Worm (Caenorhabditis elegans) whole organism, L2 larva: ENCODE results near the gene T12D8.5.

Experiments used
- ZK546.5 ChIP-seq: sonication (generic microtip); optimal IDR thresholded peaks from 2 replicates; lab custom pipeline; 2017; ENCODE audit warnings: missing biosample characterization, missing genetic modification characterization
- alr-1 ChIP-seq: fragments of 150-350 bp; optimal IDR thresholded peaks from 2 replicates; lab custom pipeline; 2014; ENCODE audit warnings: missing biosample characterization, missing genetic modification characterization
- aly-2 ChIP-seq: fragments of 150-350 bp; optimal IDR thresholded peaks from 2 replicates; lab custom pipeline; 2014; ENCODE audit warnings: missing biosample characterization, missing genetic modification characterization
- ama-1 ChIP-seq: fragments of 150-350 bp; optimal IDR thresholded peaks from 2 replicates; lab custom pipeline; 2018; ENCODE audit warnings: inconsistent platforms
- dmd-4 ChIP-seq: sonication (generic microtip); optimal IDR thresholded peaks from 2 replicates; lab custom pipeline; 2017; ENCODE audit warnings: missing biosample characterization, missing genetic modification characterization
- egl-27 ChIP-seq: sonication (generic microtip); optimal IDR thresholded peaks from 3 replicates; lab custom pipeline; 2017; ENCODE audit warnings: missing biosample characterization, missing genetic modification reagents, missing genetic modification characterization
- elt-1 ChIP-seq: fragments of 150-350 bp; optimal IDR thresholded peaks from 2 replicates; lab custom pipeline; 2014; ENCODE audit warnings: missing biosample characterization, missing genetic modification characterization
- elt-3 ChIP-seq: sonication (generic microtip); optimal IDR thresholded peaks from 2 replicates; lab custom pipeline; 2017; ENCODE audit warnings: missing biosample characterization, missing genetic modification characterization
- gmeb-1 ChIP-seq: fragments of 150-350 bp; optimal IDR thresholded peaks from 2 replicates; lab custom pipeline; 2014; ENCODE audit warnings: missing biosample characterization, missing genetic modification characterization
- lin-11 ChIP-seq: fragments of 150-350 bp; sonication (generic microtip); optimal IDR thresholded peaks from 2 replicates; lab custom pipeline; 2014; ENCODE audit warnings: missing biosample characterization, missing genetic modification characterization, inconsistent platforms, mixed read lengths
- lin-13 ChIP-seq: fragments of 150-350 bp; optimal IDR thresholded peaks from 2 replicates; lab custom pipeline; 2014; ENCODE audit warnings: missing biosample characterization, missing genetic modification reagents, missing genetic modification characterization
- lin-39 ChIP-seq: fragments of 150-350 bp; optimal IDR thresholded peaks from 2 replicates; lab custom pipeline; 2014; ENCODE audit warnings: missing biosample characterization, missing genetic modification reagents, missing genetic modification characterization
- lsy-2 ChIP-seq, 2 experiments: fragments of 150-350 bp in 1 of 2; sonication (generic microtip) in 1 of 2; optimal IDR thresholded peaks; 2 replicates each; lab custom pipeline; 2014 to 2017; ENCODE audit warnings: missing biosample characterization in 2 of 2, missing genetic modification characterization in 2 of 2
- mbf-1 ChIP-seq: sonication (generic microtip); optimal IDR thresholded peaks from 2 replicates; lab custom pipeline; 2017; ENCODE audit warnings: missing biosample characterization, missing genetic modification characterization
- mdl-1 ChIP-seq, 2 experiments: fragments of 150-350 bp in 1 of 2; sonication (generic microtip) in 1 of 2; optimal IDR thresholded peaks; 2 replicates each; lab custom pipeline; 2017; ENCODE audit warnings: missing biosample characterization in 2 of 2, missing genetic modification characterization in 2 of 2
- nhr-10 ChIP-seq: sonication (generic microtip); optimal IDR thresholded peaks from 2 replicates; lab custom pipeline; 2017; ENCODE audit warnings: missing biosample characterization, missing genetic modification characterization
- nhr-12 ChIP-seq: fragments of 150-350 bp; optimal IDR thresholded peaks from 2 replicates; lab custom pipeline; 2014; ENCODE audit warnings: missing biosample characterization, missing genetic modification characterization
- nhr-129 ChIP-seq: fragments of 150-350 bp; optimal IDR thresholded peaks from 2 replicates; lab custom pipeline; 2014; ENCODE audit warnings: missing biosample characterization, missing genetic modification characterization
- nhr-237 ChIP-seq: fragments of 150-350 bp; optimal IDR thresholded peaks from 2 replicates; lab custom pipeline; 2014; ENCODE audit warnings: missing biosample characterization, missing genetic modification characterization
- nhr-25 ChIP-seq: fragments of 150-350 bp; sonication (generic microtip); optimal IDR thresholded peaks from 3 replicates; lab custom pipeline; 2014; ENCODE audit warnings: missing biosample characterization, missing genetic modification characterization
- nhr-6 ChIP-seq: fragments of 150-350 bp; optimal IDR thresholded peaks from 2 replicates; lab custom pipeline; 2014; ENCODE audit warnings: missing biosample characterization, missing genetic modification characterization
- nhr-77 ChIP-seq: fragments of 150-350 bp; optimal IDR thresholded peaks from 2 replicates; lab custom pipeline; 2014; ENCODE audit warnings: missing biosample characterization, missing genetic modification characterization
- peb-1 ChIP-seq: fragments of 150-350 bp; optimal IDR thresholded peaks from 2 replicates; lab custom pipeline; 2014; ENCODE audit warnings: missing biosample characterization, missing genetic modification characterization
- sma-9 ChIP-seq, 2 experiments: fragments of 150-350 bp in 1 of 2; sonication (generic microtip) in 1 of 2; optimal IDR thresholded peaks; 2 replicates each; lab custom pipeline; 2014 to 2016; ENCODE audit warnings: missing genetic modification characterization in 2 of 2, mild to moderate bottlenecking in 1 of 2, missing biosample characterization in 1 of 2, missing compliant biosample characterization in 1 of 2, missing genetic modification reagents in 1 of 2, moderate library complexity in 1 of 2
- snpc-4 ChIP-seq: fragments of 150-350 bp; optimal IDR thresholded peaks from 2 replicates; lab custom pipeline; 2014; ENCODE audit warnings: missing biosample characterization, missing genetic modification characterization
- unc-39 ChIP-seq: fragments of 150-350 bp; optimal IDR thresholded peaks from 2 replicates; lab custom pipeline; 2014; ENCODE audit warnings: missing biosample characterization, missing genetic modification characterization
- unc-55 ChIP-seq: fragments of 150-350 bp; sonication (generic microtip); optimal IDR thresholded peaks from 3 replicates; lab custom pipeline; 2014; ENCODE audit warnings: missing biosample characterization, missing genetic modification reagents, missing genetic modification characterization
- unc-62 ChIP-seq: fragments of 150-350 bp; optimal IDR thresholded peaks from 2 replicates; lab custom pipeline; 2014; ENCODE audit warnings: missing biosample characterization, missing genetic modification reagents, missing genetic modification characterization
- zag-1 ChIP-seq: fragments of 150-350 bp; optimal IDR thresholded peaks from 2 replicates; lab custom pipeline; 2014; ENCODE audit warnings: missing biosample characterization, missing genetic modification characterization
- ztf-1 ChIP-seq: fragments of 200-800 bp; sonication (Bioruptor generic); conservative IDR thresholded peaks from 2 replicates; pipeline ENCODE4 v1.3.6; 2022; ENCODE audit warnings: missing genetic modification characterization, missing compliant biosample characterization
- ztf-11 ChIP-seq: sonication (generic microtip); optimal IDR thresholded peaks from 2 replicates; lab custom pipeline; 2017; ENCODE audit warnings: missing biosample characterization, missing genetic modification characterization
- ztf-4 ChIP-seq: fragments of 150-350 bp; optimal IDR thresholded peaks from 2 replicates; lab custom pipeline; 2014; ENCODE audit warnings: missing biosample characterization, missing genetic modification characterization

Gene T12D8.5

DNA sequence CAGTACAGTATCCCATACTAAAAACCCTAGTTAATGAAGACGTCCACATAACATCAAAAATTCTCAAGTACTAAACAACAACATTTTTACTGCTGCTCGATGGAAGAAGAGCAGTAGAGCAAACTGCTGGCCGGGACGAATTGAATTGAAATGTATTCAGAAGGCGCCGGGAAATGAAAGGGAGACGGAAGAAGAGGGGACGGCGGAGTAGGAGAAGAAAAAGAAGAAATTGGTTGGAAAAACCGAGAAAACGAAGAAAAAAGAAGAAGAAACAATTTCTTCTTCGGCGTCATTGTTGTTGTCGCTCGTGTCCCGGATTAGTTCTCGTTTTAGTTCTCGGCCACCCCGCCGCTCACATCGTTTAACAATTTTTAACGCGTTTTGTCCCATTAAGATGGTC lies 7.2 kb upstream of the T12D8.5 start:
- TF ChIP-seq gmeb-1 (tag; lab: Kevin White, UChicago) (no peak), mbf-1 (tag; lab: Kevin White, UChicago) (no peak), unc-55 (peak; percentile 12)

- no peak for TF ChIP-seq zag-1 (tag; lab: Kevin White, UChicago)
- TF ChIP-seq alr-1 (tag; lab: Kevin White, UChicago): no peak
- no peak for TF ChIP-seq mbf-1 (tag; lab: Kevin White, UChicago)
- no peak for TF ChIP-seq ama-1
- no peak for TF ChIP-seq lsy-2 (tag; optimal IDR thresholded peaks at IDR 0.05; lab: Kevin White, UChicago)
- TF ChIP-seq nhr-237: no peak
- TF ChIP-seq ztf-1 (GFP tag; lab: Robert Waterston, UW): no peak
- no peak for TF ChIP-seq dmd-4 (tag; lab: Kevin White, UChicago)
- TF ChIP-seq elt-3: no peak
- no peak for TF ChIP-seq nhr-10
- no peak for TF ChIP-seq nhr-6 (tag; lab: Kevin White, UChicago)
- no peak for TF ChIP-seq elt-1 (tag; lab: Kevin White, UChicago)
- TF ChIP-seq peb-1 (tag; lab: Kevin White, UChicago): no peak
- no peak for TF ChIP-seq lin-11 (tag; lab: Kevin White, UChicago)
- TF ChIP-seq, all 48 proteins: peak for 0
Measured at ce11 chrIII:13630708-13631107, 4.1 kb upstream of the T12D8.5 start, which contains the start of gene arrd-17. arrd-17 (minus strand) TSS chrIII:13630808.

DNA sequence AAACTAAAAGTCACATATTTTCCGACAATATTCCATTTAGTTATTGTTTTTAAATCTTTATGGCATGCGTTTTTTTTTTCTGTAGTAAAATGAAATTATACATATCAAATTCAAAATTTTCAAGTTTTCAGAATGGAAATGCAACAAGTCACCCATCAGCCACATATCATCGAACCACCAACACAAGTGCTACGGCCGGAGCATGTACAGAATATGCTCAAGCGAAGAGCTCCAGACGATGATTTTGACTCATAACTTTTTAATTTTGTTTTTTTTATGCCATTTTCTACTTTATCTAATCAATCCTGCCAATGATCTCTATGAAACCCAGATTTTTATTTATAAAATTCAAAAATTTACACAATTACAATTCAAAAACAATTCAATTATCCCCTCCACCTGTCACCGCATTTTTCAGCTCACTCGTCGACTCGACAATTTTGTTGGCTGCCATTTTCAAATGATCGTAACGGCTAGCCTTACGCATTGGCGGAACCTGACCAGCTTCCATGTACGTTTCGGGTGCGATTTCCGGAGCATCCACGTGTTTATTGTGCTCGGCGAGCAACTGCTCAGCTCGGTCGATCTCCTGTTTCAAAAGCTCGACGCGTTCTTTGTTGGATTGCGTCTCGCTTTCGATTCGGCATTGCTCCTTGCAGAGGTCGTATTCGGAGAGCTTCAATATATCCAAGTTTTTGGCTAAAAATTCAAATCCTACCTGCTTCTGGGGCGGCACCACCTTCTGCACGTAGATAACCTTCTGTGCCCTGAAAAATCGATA lies 746 bp downstream of the T12D8.5 start:
- TF ChIP-seq snpc-4 (tag; lab: Kevin White, UChicago): no peak
- no peak for TF ChIP-seq ztf-1 (GFP tag; lab: Robert Waterston, UW)
- no peak for TF ChIP-seq ZK546.5 (tag; lab: Kevin White, UChicago)
- peak; percentile 26 for TF ChIP-seq lin-13

- TF ChIP-seq peb-1 (tag; lab: Kevin White, UChicago) (no peak), ztf-11 (tag; lab: Kevin White, UChicago) (no peak), mdl-1 (tag; optimal IDR thresholded peaks at IDR 0.05; lab: Kevin White, UChicago) (no peak), elt-1 (tag; lab: Kevin White, UChicago) (no peak), ztf-4 (tag; lab: Kevin White, UChicago) (no peak), snpc-4 (tag; lab: Kevin White, UChicago) (no peak), unc-55 (no peak), mbf-1 (tag; lab: Kevin White, UChicago) (no peak), zag-1 (tag; lab: Kevin White, UChicago) (no peak), nhr-237 (no peak), ZK546.5 (tag; lab: Kevin White, UChicago) (no peak), gmeb-1 (tag; lab: Kevin White, UChicago) (no peak), nhr-12 (no peak), nhr-129 (tag; lab: Kevin White, UChicago) (no peak), ama-1 (no peak), unc-39 (tag; lab: Kevin White, UChicago) (no peak), nhr-25 (tag; lab: Kevin White, UChicago) (no peak)
- TF ChIP-seq, all 48 proteins: peak for 0
Measured at ce11 chrIII:13624226-13624625, 2.4 kb downstream of the T12D8.5 start, which contains the start of gene taf-9. taf-9 (plus strand) TSS chrIII:13624276.

DNA sequence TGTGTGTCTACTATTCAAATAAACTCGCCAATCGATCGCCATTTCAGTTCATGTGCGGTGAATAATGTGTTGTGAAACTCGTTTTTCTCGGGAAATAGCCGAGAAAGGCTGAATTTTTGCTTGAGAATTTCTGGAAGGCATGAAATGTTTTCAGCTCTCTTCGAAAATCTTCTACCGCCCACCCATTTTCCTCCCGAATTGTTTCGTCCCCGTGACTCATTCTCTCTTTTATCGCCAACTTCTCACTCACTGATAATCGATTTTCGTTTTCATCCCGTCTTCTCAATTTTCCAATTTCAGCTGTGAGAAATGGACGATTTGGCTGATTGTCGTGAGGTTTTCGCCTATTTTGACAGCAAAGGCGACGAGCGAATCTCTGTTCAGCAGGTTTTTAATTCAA lies 3.6 kb downstream of the T12D8.5 start, which contains the start of gene mlc-5:
Gene mlc-5, plus strand, starts transcription at position 301 of the 400 bp plus-strand sequence.
- TF ChIP-seq sma-9 (GFP tag; optimal IDR thresholded peaks at IDR 0.05; lab: Kevin White, UChicago): no peak
- TF ChIP-seq sma-9 (tag; optimal IDR thresholded peaks at IDR 0.05; lab: Kevin White, UChicago): no peak
- TF ChIP-seq nhr-25 (tag; lab: Kevin White, UChicago): no peak
- no peak for TF ChIP-seq lin-39
- TF ChIP-seq nhr-237: no peak
- no peak for TF ChIP-seq dmd-4 (tag; lab: Kevin White, UChicago)
- no peak for TF ChIP-seq snpc-4 (tag; lab: Kevin White, UChicago)
- no peak for TF ChIP-seq ztf-11 (tag; lab: Kevin White, UChicago)
- no peak for TF ChIP-seq nhr-12
- TF ChIP-seq ZK546.5 (tag; lab: Kevin White, UChicago): no peak
- no peak for TF ChIP-seq unc-39 (tag; lab: Kevin White, UChicago)
- TF ChIP-seq lin-13: no peak
- no peak for TF ChIP-seq zag-1 (tag; lab: Kevin White, UChicago)
- no peak for TF ChIP-seq unc-55
- no peak for TF ChIP-seq nhr-77 (tag; lab: Kevin White, UChicago)
- TF ChIP-seq peb-1 (tag; lab: Kevin White, UChicago): no peak
- no peak for TF ChIP-seq egl-27
- TF ChIP-seq unc-62: no peak
- TF ChIP-seq aly-2: no peak
- no peak for TF ChIP-seq lsy-2 (tag; optimal IDR thresholded peaks at IDR 0.05; lab: Kevin White, UChicago)
